Worm (Caenorhabditis elegans) whole organism, mixed stage, embryonic: ENCODE results near the gene C18D11.1.
"Not testable (repeated sequence)": the region's sequence is repeated elsewhere in the genome, so short reads cannot be mapped to it uniquely, and the experiment has no call there.

Experiments used
- M03D4.4 ChIP-seq: sonication (generic microtip); optimal IDR thresholded peaks from 2 replicates; lab custom pipeline; 2017; ENCODE audit warnings: mild to moderate bottlenecking, missing genetic modification characterization, missing compliant biosample characterization
- bed-3 ChIP-seq: fragments of 200-800 bp; sonication (Bioruptor generic); optimal IDR thresholded peaks from 3 replicates; lab custom pipeline; 2018; ENCODE audit warnings: mild to moderate bottlenecking, missing genetic modification characterization, moderate library complexity, missing compliant biosample characterization
- blmp-1 ChIP-seq: fragments of 150-350 bp; optimal IDR thresholded peaks from 2 replicates; lab custom pipeline; 2014; ENCODE audit warnings: missing biosample characterization, missing genetic modification characterization
- ceh-39 ChIP-seq: fragments of 150-350 bp; optimal IDR thresholded peaks from 2 replicates; lab custom pipeline; 2014; ENCODE audit warnings: missing biosample characterization, missing genetic modification characterization
- ceh-43 ChIP-seq: fragments of 200-800 bp; sonication (Bioruptor generic); optimal IDR thresholded peaks from 2 replicates; lab custom pipeline; 2018; ENCODE audit warnings: mild to moderate bottlenecking, missing genetic modification characterization, moderate library complexity, missing compliant biosample characterization
- ceh-83 ChIP-seq: fragments of 200-800 bp; sonication (Bioruptor generic); optimal IDR thresholded peaks from 2 replicates; lab custom pipeline; 2018; ENCODE audit warnings: mild to moderate bottlenecking, missing genetic modification characterization, missing compliant biosample characterization
- ces-1 ChIP-seq: fragments of 150-350 bp; optimal IDR thresholded peaks from 2 replicates; lab custom pipeline; 2014; ENCODE audit warnings: missing biosample characterization, missing genetic modification reagents, missing genetic modification characterization
- cnd-1 ChIP-seq: fragments of 200-800 bp; sonication (Bioruptor generic); optimal IDR thresholded peaks from 2 replicates; lab custom pipeline; 2018; ENCODE audit warnings: mild to moderate bottlenecking, missing genetic modification characterization, missing compliant biosample characterization
- drap-1 ChIP-seq: fragments of 200-800 bp; sonication (Bioruptor generic); optimal IDR thresholded peaks from 3 replicates; lab custom pipeline; 2018; ENCODE audit warnings: mild to moderate bottlenecking, missing genetic modification characterization, missing compliant biosample characterization
- elt-1 ChIP-seq: sonication (generic microtip); optimal IDR thresholded peaks from 2 replicates; lab custom pipeline; 2017; ENCODE audit warnings: missing genetic modification characterization, mild to moderate bottlenecking, missing compliant biosample characterization, antibody characterized with exemption, moderate library complexity, borderline replicate concordance; ENCODE audit not compliant: insufficient read depth
- elt-3 ChIP-seq: fragments of 150-350 bp; optimal IDR thresholded peaks from 2 replicates; lab custom pipeline; 2014; ENCODE audit warnings: missing biosample characterization, missing genetic modification characterization
- flh-1 ChIP-seq: fragments of 200-800 bp; sonication (Bioruptor generic); optimal IDR thresholded peaks from 2 replicates; lab custom pipeline; 2018; ENCODE audit warnings: mild to moderate bottlenecking, missing genetic modification characterization, moderate library complexity, missing compliant biosample characterization
- ham-2 ChIP-seq: fragments of 200-800 bp; sonication (Bioruptor generic); optimal IDR thresholded peaks from 2 replicates; lab custom pipeline; 2018; ENCODE audit warnings: mild to moderate bottlenecking, missing genetic modification characterization, missing compliant biosample characterization
- hlh-1 ChIP-seq: fragments of 150-350 bp; optimal IDR thresholded peaks from 2 replicates; lab custom pipeline; 2014; ENCODE audit warnings: missing biosample characterization, missing genetic modification reagents, missing genetic modification characterization
- lin-32 ChIP-seq: fragments of 200-800 bp; sonication (Bioruptor generic); optimal IDR thresholded peaks from 2 replicates; lab custom pipeline; 2018; ENCODE audit warnings: mild to moderate bottlenecking, missing genetic modification characterization, missing compliant biosample characterization
- mep-1 ChIP-seq: fragments of 150-350 bp; optimal IDR thresholded peaks from 2 replicates; lab custom pipeline; 2017; ENCODE audit warnings: missing biosample characterization, missing genetic modification reagents, missing genetic modification characterization, inconsistent platforms
- nhr-2 ChIP-seq: fragments of 150-350 bp; optimal IDR thresholded peaks from 2 replicates; lab custom pipeline; 2014; ENCODE audit warnings: missing biosample characterization, missing genetic modification characterization
- nhr-237 ChIP-seq: fragments of 150-350 bp; optimal IDR thresholded peaks from 2 replicates; lab custom pipeline; 2014; ENCODE audit warnings: missing biosample characterization, missing genetic modification characterization
- nhr-76 ChIP-seq: sonication (generic microtip); optimal IDR thresholded peaks from 2 replicates; lab custom pipeline; 2017; ENCODE audit warnings: missing biosample characterization, missing genetic modification characterization
- sem-2 ChIP-seq: fragments of 200-800 bp; sonication (Bioruptor generic); optimal IDR thresholded peaks from 2 replicates; lab custom pipeline; 2018; ENCODE audit warnings: mild to moderate bottlenecking, missing genetic modification characterization, missing compliant biosample characterization
- snpc-4 ChIP-seq: fragments of 150-350 bp; optimal IDR thresholded peaks from 2 replicates; lab custom pipeline; 2014; ENCODE audit warnings: missing biosample characterization, missing genetic modification characterization
- sptf-1 ChIP-seq: sonication (generic microtip); optimal IDR thresholded peaks from 2 replicates; lab custom pipeline; 2017; ENCODE audit warnings: mild to moderate bottlenecking, missing genetic modification characterization, moderate library complexity, missing compliant biosample characterization
- unc-39 ChIP-seq: fragments of 150-350 bp; optimal IDR thresholded peaks from 2 replicates; lab custom pipeline; 2014; ENCODE audit warnings: missing biosample characterization, missing genetic modification characterization
- unc-62 ChIP-seq: fragments of 150-350 bp; optimal IDR thresholded peaks from 2 replicates; lab custom pipeline; 2014; ENCODE audit warnings: missing biosample characterization, missing genetic modification reagents, missing genetic modification characterization
- zip-8 ChIP-seq: fragments of 150-350 bp; optimal IDR thresholded peaks from 2 replicates; lab custom pipeline; 2014; ENCODE audit warnings: missing biosample characterization, missing genetic modification characterization
- ztf-11 ChIP-seq: fragments of 150-350 bp; optimal IDR thresholded peaks from 2 replicates; lab custom pipeline; 2014; ENCODE audit warnings: missing biosample characterization, missing genetic modification characterization

The C18D11.1 gene

ce11 chrIII:11785961-11786360, 30.4 kb upstream of the C18D11.1 start, which contains the start of gene tbx-38:
Gene tbx-38, minus strand, starts transcription at chrIII:11786061.
- TF ChIP-seq snpc-4 (no peak), lin-32 (no peak), ceh-83 (GFP tag; lab: Kevin White, UChicago) (no peak), mep-1 (tag; lab: Kevin White, UChicago) (no peak), flh-1 (GFP tag; lab: Kevin White, UChicago) (no peak), M03D4.4 (tag; lab: Kevin White, UChicago) (no peak), nhr-2 (no peak), ham-2 (GFP tag; lab: Kevin White, UChicago) (no peak), blmp-1 (no peak)

- TF ChIP-seq drap-1 (GFP tag; lab: Kevin White, UChicago); elt-3 (tag; lab: Kevin White, UChicago); nhr-76 (tag; lab: Kevin White, UChicago): not testable (repeated sequence)
Measured at ce11 chrIII:11787376-11787775, 29.0 kb upstream of the C18D11.1 start, which contains the start of gene C24H11.1. Gene C24H11.1, plus strand, starts transcription at chrIII:11787676.

ce11 chrIII:11789480-11789879, 26.9 kb upstream of the C18D11.1 start:
- TF ChIP-seq unc-62 (no peak), nhr-237 (no peak), unc-39 (tag; lab: Kevin White, UChicago) (no peak), bed-3 (GFP tag; lab: Kevin White, UChicago) (no peak), elt-3 (tag; lab: Kevin White, UChicago) (no peak), elt-1 (tag; lab: Kevin White, UChicago) (no peak), flh-1 (GFP tag; lab: Kevin White, UChicago) (no peak), ham-2 (GFP tag; lab: Kevin White, UChicago) (no peak), zip-8 (tag; lab: Kevin White, UChicago) (no peak)
- TF ChIP-seq, all 35 proteins: peak for 0

ce11 chrIII:11792295-11793256, 23.8 kb upstream of the C18D11.1 start, which contains the start of gene C24H11.2:
Gene C24H11.2, minus strand, starts transcription at chrIII:11792345.
- TF ChIP-seq drap-1 (GFP tag; lab: Kevin White, UChicago) (peak; percentile 11), M03D4.4 (tag; lab: Kevin White, UChicago) (peak; percentile 34), bed-3 (GFP tag; lab: Kevin White, UChicago) (peak; percentile 35), sptf-1 (tag; lab: Kevin White, UChicago) (peak; percentile 40), ceh-43 (peak; percentile 27)
- TF ChIP-seq, all 35 proteins: peak for 5; not testable (repeated sequence) for 30

- peak; percentile 4 for TF ChIP-seq sptf-1 (tag; lab: Kevin White, UChicago)
- TF ChIP-seq hlh-1 (tag; lab: Kevin White, UChicago): no peak
Measured at ce11 chrIII:11794389-11794788, 22.0 kb upstream of the C18D11.1 start.

ce11 chrIII:11795448-11795847, 20.9 kb upstream of the C18D11.1 start, which contains the start of gene twk-39:
Gene twk-39, plus strand, starts transcription at chrIII:11795748.
- no peak for TF ChIP-seq ces-1 (GFP tag; lab: Kevin White, UChicago)
- no peak for TF ChIP-seq snpc-4
- TF ChIP-seq ceh-83 (GFP tag; lab: Kevin White, UChicago): no peak

ce11 chrIII:11806695-11807094, 9.7 kb upstream of the C18D11.1 start, which contains the start of gene C18D11.7:
Gene C18D11.7, minus strand, starts transcription at chrIII:11806795.
- no peak for TF ChIP-seq lin-32
- TF ChIP-seq ces-1 (GFP tag; lab: Kevin White, UChicago): no peak
- TF ChIP-seq ztf-11: no peak
- no peak for TF ChIP-seq cnd-1 (tag; lab: Kevin White, UChicago)
- no peak for TF ChIP-seq sem-2 (GFP tag; lab: Kevin White, UChicago)
- TF ChIP-seq ceh-83 (GFP tag; lab: Kevin White, UChicago): no peak
- TF ChIP-seq mep-1 (tag; lab: Kevin White, UChicago): no peak
- TF ChIP-seq ceh-39 (tag; lab: Kevin White, UChicago): no peak
- TF ChIP-seq snpc-4: no peak
- TF ChIP-seq ham-2 (GFP tag; lab: Kevin White, UChicago): no peak
